Worm (Caenorhabditis elegans) whole organism, late embryonic: ENCODE measurements around the gene perm-2.

Experiments used
- C38D4.7 ChIP-seq: fragments of 200-800 bp; sonication (Bioruptor generic); optimal IDR thresholded peaks from 2 replicates; lab custom pipeline; 2018; ENCODE audit warnings: mild to moderate bottlenecking, missing genetic modification characterization, moderate library complexity, missing compliant biosample characterization
- F13H6.1 ChIP-seq: sonication (generic microtip); optimal IDR thresholded peaks from 2 replicates; lab custom pipeline; 2016; ENCODE audit warnings: missing genetic modification characterization, missing compliant biosample characterization
- K09A11.1 ChIP-seq: sonication (generic microtip); optimal IDR thresholded peaks from 2 replicates; lab custom pipeline; 2017; ENCODE audit warnings: antibody characterized with exemption, mild to moderate bottlenecking, missing genetic modification characterization, missing compliant biosample characterization; ENCODE audit not compliant: insufficient read depth
- T23F11.4 ChIP-seq: fragments of 200-800 bp; sonication (Bioruptor generic); optimal IDR thresholded peaks from 2 replicates; lab custom pipeline; 2018; ENCODE audit warnings: mild to moderate bottlenecking, missing genetic modification characterization, missing compliant biosample characterization
- Y22D7AL.16 ChIP-seq: sonication (generic microtip); optimal IDR thresholded peaks from 2 replicates; lab custom pipeline; 2016; ENCODE audit warnings: missing genetic modification characterization, missing compliant biosample characterization
- ahr-1 ChIP-seq: sonication (generic microtip); optimal IDR thresholded peaks from 2 replicates; lab custom pipeline; 2016; ENCODE audit warnings: missing genetic modification characterization, missing compliant biosample characterization
- ama-1 ChIP-seq: fragments of 150-350 bp; optimal IDR thresholded peaks from 2 replicates; lab custom pipeline; 2014
- ceh-34 ChIP-seq: sonication (generic microtip); optimal IDR thresholded peaks from 2 replicates; lab custom pipeline; 2016; ENCODE audit warnings: mild to moderate bottlenecking, missing genetic modification characterization, missing compliant biosample characterization
- ceh-6 ChIP-seq: fragments of 200-800 bp; sonication (Bioruptor generic); optimal IDR thresholded peaks from 2 replicates; lab custom pipeline; 2018; ENCODE audit warnings: mild to moderate bottlenecking, missing genetic modification characterization, missing compliant biosample characterization
- che-1 ChIP-seq: sonication (generic microtip); optimal IDR thresholded peaks from 2 replicates; lab custom pipeline; 2016; ENCODE audit warnings: mild to moderate bottlenecking, missing genetic modification characterization, missing compliant biosample characterization
- dmd-4 ChIP-seq: sonication (generic microtip); optimal IDR thresholded peaks from 2 replicates; lab custom pipeline; 2016; ENCODE audit warnings: borderline replicate concordance, missing genetic modification characterization, missing compliant biosample characterization
- elt-2 ChIP-seq: sonication (generic microtip); optimal IDR thresholded peaks from 2 replicates; lab custom pipeline; 2016; ENCODE audit warnings: missing genetic modification reagents, missing genetic modification characterization, missing compliant biosample characterization
- elt-4 ChIP-seq: sonication (generic microtip); optimal IDR thresholded peaks from 2 replicates; lab custom pipeline; 2016; ENCODE audit warnings: missing genetic modification characterization, missing compliant biosample characterization
- ets-4 ChIP-seq: sonication (generic microtip); optimal IDR thresholded peaks from 2 replicates; lab custom pipeline; 2016; ENCODE audit warnings: missing genetic modification characterization, missing compliant biosample characterization
- gmeb-2 ChIP-seq: sonication (generic microtip); optimal IDR thresholded peaks from 2 replicates; lab custom pipeline; 2016; ENCODE audit warnings: missing genetic modification characterization, inconsistent platforms, missing compliant biosample characterization
- hlh-13 ChIP-seq: fragments of 200-800 bp; sonication (Bioruptor generic); optimal IDR thresholded peaks from 2 replicates; lab custom pipeline; 2018; ENCODE audit warnings: mild to moderate bottlenecking, missing genetic modification characterization, missing compliant biosample characterization
- hlh-8 ChIP-seq: sonication (generic microtip); optimal IDR thresholded peaks from 2 replicates; lab custom pipeline; 2016; ENCODE audit warnings: missing genotype, missing genetic modification characterization, missing compliant biosample characterization
- lim-6 ChIP-seq: sonication (generic microtip); optimal IDR thresholded peaks from 2 replicates; lab custom pipeline; 2016; ENCODE audit warnings: missing genetic modification characterization, missing compliant biosample characterization
- lin-11 ChIP-seq: fragments of 200-800 bp; sonication (Bioruptor generic); optimal IDR thresholded peaks from 2 replicates; lab custom pipeline; 2018; ENCODE audit warnings: mild to moderate bottlenecking, missing genetic modification characterization, missing compliant biosample characterization
- madf-2 ChIP-seq: sonication (generic microtip); optimal IDR thresholded peaks from 2 replicates; lab custom pipeline; 2017; ENCODE audit warnings: missing genetic modification characterization, missing compliant biosample characterization
- mec-3 ChIP-seq: sonication (generic microtip); optimal IDR thresholded peaks from 2 replicates; lab custom pipeline; 2016; ENCODE audit warnings: borderline replicate concordance, missing genetic modification characterization, missing compliant biosample characterization
- nhr-11 ChIP-seq: fragments of 150-350 bp; optimal IDR thresholded peaks from 2 replicates; lab custom pipeline; 2014; ENCODE audit warnings: missing biosample characterization, missing genetic modification characterization
- odd-2 ChIP-seq: sonication (generic microtip); optimal IDR thresholded peaks from 2 replicates; lab custom pipeline; 2017; ENCODE audit warnings: antibody characterized with exemption, mild to moderate bottlenecking, missing genetic modification characterization, missing compliant biosample characterization
- pag-3 ChIP-seq: sonication (generic microtip); optimal IDR thresholded peaks from 2 replicates; lab custom pipeline; 2016; ENCODE audit warnings: missing compliant biosample characterization, missing genetic modification characterization, borderline replicate concordance
- pat-9 ChIP-seq: fragments of 200-800 bp; sonication (Bioruptor generic); optimal IDR thresholded peaks from 2 replicates; lab custom pipeline; 2018; ENCODE audit warnings: mild to moderate bottlenecking, missing genetic modification characterization, moderate library complexity, missing compliant biosample characterization
- pha-2 ChIP-seq: sonication (generic microtip); optimal IDR thresholded peaks from 2 replicates; lab custom pipeline; 2017; ENCODE audit warnings: mild to moderate bottlenecking, missing genetic modification characterization, missing compliant biosample characterization
- pha-4 ChIP-seq: fragments of 150-350 bp; optimal IDR thresholded peaks from 2 replicates; lab custom pipeline; 2018; ENCODE audit warnings: missing biosample characterization, missing genetic modification reagents, missing genetic modification characterization
- pqm-1 ChIP-seq: sonication (generic microtip); optimal IDR thresholded peaks from 2 replicates; lab custom pipeline; 2016; ENCODE audit warnings: missing genetic modification characterization, missing compliant biosample characterization
- rnt-1 ChIP-seq: sonication (generic microtip); optimal IDR thresholded peaks from 2 replicates; lab custom pipeline; 2016; ENCODE audit warnings: missing genetic modification characterization, missing compliant biosample characterization
- sdc-2 ChIP-seq: sonication (generic microtip); optimal IDR thresholded peaks from 2 replicates; lab custom pipeline; 2016; ENCODE audit warnings: missing genotype, missing genetic modification characterization, missing compliant biosample characterization
- sox-4 ChIP-seq: sonication (generic microtip); optimal IDR thresholded peaks from 2 replicates; lab custom pipeline; 2017; ENCODE audit warnings: mild to moderate bottlenecking, missing genetic modification characterization, inconsistent platforms, missing compliant biosample characterization
- ttx-3 ChIP-seq: sonication (generic microtip); optimal IDR thresholded peaks from 2 replicates; lab custom pipeline; 2016; ENCODE audit warnings: missing genetic modification reagents, missing genetic modification characterization, missing compliant biosample characterization
- unc-86 ChIP-seq: sonication (generic microtip); optimal IDR thresholded peaks from 2 replicates; lab custom pipeline; 2016; ENCODE audit warnings: missing genetic modification characterization, missing compliant biosample characterization

perm-2 gene

DNA sequence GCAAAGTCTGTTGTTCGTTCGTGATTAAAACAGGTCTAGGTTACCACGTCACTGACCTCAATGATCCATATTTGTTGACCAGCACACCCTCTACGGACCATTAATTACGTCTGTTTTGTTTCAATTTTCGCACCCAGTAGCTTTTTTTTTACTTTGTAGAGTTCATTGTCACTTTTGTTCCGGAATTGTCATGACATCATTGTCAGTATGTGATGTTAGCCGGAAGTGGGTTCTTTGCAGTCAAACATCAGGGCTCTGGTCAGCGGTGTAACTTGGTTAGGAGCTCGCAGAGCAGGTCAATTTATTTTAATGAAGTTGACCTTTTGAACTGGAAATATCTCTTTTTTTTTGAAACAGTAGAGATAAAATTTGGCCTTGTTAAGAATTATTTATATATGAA, 10.1 kb downstream of the perm-2 start, which contains the start of gene C44B12.6:
C44B12.6 (minus strand) TSS at position 101 of the 400 bp plus-strand sequence.
- no peak for TF ChIP-seq ceh-34 (tag; lab: Kevin White, UChicago)
- TF ChIP-seq hlh-13 (GFP tag; lab: Kevin White, UChicago): no peak
- no peak for TF ChIP-seq pqm-1 (tag; lab: Kevin White, UChicago)
- TF ChIP-seq sdc-2: no peak
- no peak for TF ChIP-seq madf-2
- TF ChIP-seq pag-3 (tag; lab: Kevin White, UChicago): no peak
- TF ChIP-seq pha-2: no peak
- TF ChIP-seq elt-4 (tag; lab: Kevin White, UChicago): no peak
- TF ChIP-seq ceh-6 (GFP tag; lab: Kevin White, UChicago): no peak
- TF ChIP-seq ama-1 (lab: Kevin White, UChicago): no peak
- TF ChIP-seq ttx-3 (tag; lab: Kevin White, UChicago): no peak
- TF ChIP-seq hlh-8 (tag; lab: Kevin White, UChicago): no peak
- TF ChIP-seq mec-3 (tag; lab: Kevin White, UChicago): no peak
- no peak for TF ChIP-seq pha-4 (tag; lab: Kevin White, UChicago)

DNA sequence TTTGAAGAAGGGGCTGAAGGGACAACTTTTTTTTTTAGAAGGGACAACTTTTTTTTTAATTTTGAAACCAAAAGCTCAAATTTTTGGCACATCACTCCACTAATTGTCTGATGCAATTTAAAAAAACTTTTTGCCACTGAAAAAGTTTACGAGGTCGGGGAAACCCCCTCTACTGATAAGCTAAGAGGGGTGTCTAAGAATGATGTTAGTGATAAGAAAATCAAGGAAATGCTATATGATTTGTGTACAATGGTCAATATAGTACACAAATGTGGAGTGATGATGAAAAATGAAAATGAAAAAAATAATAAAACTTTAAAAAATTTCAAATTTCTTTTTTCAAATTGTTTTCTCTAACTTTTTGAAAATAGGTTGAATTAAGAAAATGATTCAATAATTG, 21.0 kb downstream of the perm-2 start:
- TF ChIP-seq ets-4 (tag; lab: Kevin White, UChicago) (no peak), elt-4 (tag; lab: Kevin White, UChicago) (no peak), ama-1 (lab: Kevin White, UChicago) (no peak), Y22D7AL.16 (no peak), elt-2 (peak; percentile 79), dmd-4 (tag; lab: Kevin White, UChicago) (no peak), pha-4 (tag; lab: Kevin White, UChicago) (no peak), che-1 (tag; lab: Kevin White, UChicago) (no peak)

DNA sequence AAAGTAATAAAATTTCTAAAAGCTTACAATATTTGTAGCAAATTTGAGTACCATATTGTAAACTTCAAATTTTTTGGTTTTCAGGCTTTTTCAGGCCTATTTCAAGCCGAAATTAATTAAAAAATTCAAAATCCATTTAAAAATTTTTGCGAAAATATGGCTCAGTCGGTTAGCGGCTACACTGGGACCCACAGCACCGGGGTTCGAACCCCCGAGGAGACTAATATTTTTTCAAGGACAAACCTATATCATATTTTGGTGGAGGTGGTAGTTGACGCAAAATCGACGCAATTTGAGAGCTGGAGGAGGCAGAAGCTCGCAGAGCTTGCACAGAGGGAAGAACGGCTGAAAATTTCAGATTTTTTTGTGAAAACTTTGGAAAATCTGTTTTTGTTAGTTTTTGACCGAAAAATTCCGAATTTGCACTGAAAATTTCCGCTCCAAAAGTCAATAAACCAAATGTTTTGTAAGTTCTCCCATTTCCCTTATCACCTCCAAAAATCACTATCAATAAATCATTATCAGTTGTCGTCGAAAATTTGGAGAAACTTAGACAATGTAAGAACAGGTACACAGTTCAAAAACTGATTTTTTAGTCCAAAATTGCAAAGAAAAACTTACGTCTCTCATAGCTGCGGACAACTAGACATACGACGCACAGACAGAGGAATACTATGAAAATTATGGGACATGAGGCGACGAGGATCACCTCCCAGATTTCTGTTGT, 22.0 kb downstream of the perm-2 start:
- TF ChIP-seq hlh-13 (GFP tag; lab: Kevin White, UChicago): no peak
- peak; percentile 61 for TF ChIP-seq elt-2
- TF ChIP-seq ets-4 (tag; lab: Kevin White, UChicago): no peak
- TF ChIP-seq pat-9 (tag; lab: Kevin White, UChicago): no peak

DNA sequence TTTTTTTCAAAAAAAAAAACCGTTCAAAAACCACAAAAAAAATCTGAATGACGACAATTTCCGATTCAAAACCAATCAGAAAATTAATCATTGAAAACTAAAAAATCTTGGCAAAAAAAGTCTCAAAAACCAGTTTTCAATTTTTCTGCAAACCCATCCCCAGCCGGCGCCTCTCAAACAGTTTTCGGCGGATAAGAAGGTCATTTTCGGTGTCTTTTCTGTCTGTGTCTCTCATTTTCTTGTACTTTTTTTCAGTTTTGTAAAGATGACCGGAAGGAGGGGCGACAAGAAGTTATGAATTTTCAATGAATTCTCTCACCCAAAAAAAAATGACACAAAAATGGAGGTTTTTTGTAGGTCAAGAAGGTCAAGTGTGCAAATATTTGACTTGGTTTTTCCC, 28.6 kb downstream of the perm-2 start:
- TF ChIP-seq rnt-1 (tag; lab: Kevin White, UChicago): no peak
- TF ChIP-seq, all 69 proteins: peak for 0

DNA sequence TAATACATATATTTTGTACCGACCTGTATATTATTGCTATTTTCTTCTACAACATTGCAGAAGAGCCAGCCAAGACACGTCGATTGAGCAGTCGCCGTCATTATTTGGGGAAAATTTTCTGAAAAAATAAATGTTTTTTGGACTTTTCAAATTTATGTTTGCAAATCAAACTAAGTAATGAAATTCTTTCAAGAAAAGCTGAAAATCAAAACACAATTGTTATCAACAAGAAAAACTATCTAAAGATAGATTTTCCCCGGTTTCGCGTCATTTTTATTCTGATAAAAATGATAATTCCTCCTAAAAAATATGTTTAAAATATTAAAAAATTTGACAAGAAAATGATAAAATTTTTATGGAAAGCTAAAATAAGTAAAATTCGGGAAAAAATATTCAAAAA, 31.3 kb downstream of the perm-2 start, which contains the start of gene C50A2.3:
C50A2.3 (minus strand) TSS at position 101 of the 400 bp plus-strand sequence.
- TF ChIP-seq unc-86 (tag; lab: Kevin White, UChicago) (no peak), C38D4.7 (GFP tag; lab: Kevin White, UChicago) (no peak), pag-3 (tag; lab: Kevin White, UChicago) (no peak), hlh-13 (GFP tag; lab: Kevin White, UChicago) (no peak), ahr-1 (tag; lab: Kevin White, UChicago) (no peak), K09A11.1 (tag; lab: Kevin White, UChicago) (no peak), F13H6.1 (tag; lab: Kevin White, UChicago) (no peak), Y22D7AL.16 (no peak)

DNA sequence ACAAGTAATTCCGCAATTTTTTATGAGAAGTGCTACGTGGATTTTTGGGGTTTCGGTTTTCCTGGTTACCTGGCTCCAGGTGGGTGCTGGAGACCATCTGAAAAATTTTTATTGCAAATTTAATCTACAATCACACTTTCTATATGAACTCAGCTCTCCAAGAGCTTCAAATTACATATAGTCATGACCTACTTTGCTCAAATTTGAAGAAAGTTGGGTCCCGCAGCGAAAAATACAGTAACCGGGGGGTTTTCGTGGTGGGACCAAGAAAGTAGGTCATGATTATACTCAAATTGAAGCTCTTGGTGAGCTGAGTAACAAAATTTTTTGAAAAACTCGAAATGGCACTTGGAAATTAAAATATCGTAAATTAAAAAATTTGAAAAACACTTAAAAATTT, 33.8 kb downstream of the perm-2 start, which contains the start of gene ets-8:
ets-8 (minus strand) TSS at position 101 of the 400 bp plus-strand sequence.
- TF ChIP-seq unc-86 (tag; lab: Kevin White, UChicago): no peak
- TF ChIP-seq odd-2 (tag; lab: Kevin White, UChicago): no peak
- TF ChIP-seq hlh-13 (GFP tag; lab: Kevin White, UChicago): no peak
- no peak for TF ChIP-seq sox-4
- TF ChIP-seq T23F11.4 (GFP tag; lab: Kevin White, UChicago): no peak
- no peak for TF ChIP-seq lin-11 (tag; lab: Kevin White, UChicago)
- no peak for TF ChIP-seq C38D4.7 (GFP tag; lab: Kevin White, UChicago)
- no peak for TF ChIP-seq nhr-11
- TF ChIP-seq lim-6 (tag; lab: Kevin White, UChicago): no peak
- no peak for TF ChIP-seq gmeb-2 (tag; lab: Kevin White, UChicago)
